Fruit fly (Drosophila melanogaster): ENCODE data around the gene vnc.

Gene vnc

dm6 chr3L:9968267-9968721 lies 3.8 kb upstream of the vnc start, which contains the start of the genes CG6685 and Dronc (continued):
- no peak for TF ChIP-seq NfI (GFP tag; optimal IDR thresholded peaks at IDR 0.05)
- TF ChIP-seq nmo (GFP tag; optimal IDR thresholded peaks at IDR 0.05), result peak; percentile 57
- TF ChIP-seq tx (GFP tag; optimal IDR thresholded peaks at IDR 0.05), result no peak
- no peak for TF ChIP-seq CG1602 (GFP tag; optimal IDR thresholded peaks at IDR 0.05)
- peak; percentile 87 for TF ChIP-seq Lhr (GFP tag; optimal IDR thresholded peaks at IDR 0.05)
- TF ChIP-seq CG34422 (GFP tag; IDR thresholded peaks at IDR 0.05), result peak; percentile 59; the same call in 1 of the 3 replicates
- no peak for TF ChIP-seq CG10209 (GFP tag; optimal IDR thresholded peaks at IDR 0.05)
- TF ChIP-seq tap (tag; optimal IDR thresholded peaks at IDR 0.05), result no peak
- TF ChIP-seq zf30C (GFP tag; optimal IDR thresholded peaks at IDR 0.05), result no peak
- no peak; the same call in 2 of the 3 replicates for TF ChIP-seq Opbp (GFP tag; IDR thresholded peaks at IDR 0.05; ENCODE audit: partially characterized antibody)
- TF ChIP-seq CG18476 (GFP tag; optimal IDR thresholded peaks at IDR 0.05), result no peak
- TF ChIP-seq E2f1 (GFP tag; IDR thresholded peaks at IDR 0.05), result no peak
- peak; percentile 43 for TF ChIP-seq CG17829 (tag; optimal IDR thresholded peaks at IDR 0.05)
- TF ChIP-seq CG10274 (GFP tag; optimal IDR thresholded peaks at IDR 0.05), result no peak
- TF ChIP-seq CG4617 (GFP tag; optimal IDR thresholded peaks at IDR 0.05; ENCODE audit: borderline replicate concordance), result peak; percentile 73
- no peak for TF ChIP-seq wor (GFP tag; IDR thresholded peaks at IDR 0.05)
- peak; percentile 9 for TF ChIP-seq Camta (GFP tag; optimal IDR thresholded peaks at IDR 0.05)
- no peak for TF ChIP-seq Dll (GFP tag; IDR thresholded peaks at IDR 0.05; ENCODE audit: partially characterized antibody)
- peak; percentile 65 for TF ChIP-seq gsb-n (tag; optimal IDR thresholded peaks at IDR 0.05)
- TF ChIP-seq eyg (GFP tag; optimal IDR thresholded peaks at IDR 0.05), result peak; percentile 11
- peak; percentile 30 for TF ChIP-seq CG13624 (GFP tag; optimal IDR thresholded peaks at IDR 0.05)
- TF ChIP-seq Jarid2 (GFP tag; optimal IDR thresholded peaks at IDR 0.05), result peak; percentile 52
- no peak for TF ChIP-seq Rx (GFP tag; IDR thresholded peaks at IDR 0.05)
- TF ChIP-seq CG34376 (GFP tag; optimal IDR thresholded peaks at IDR 0.05), result no peak
- TF ChIP-seq CG2678 (tag; optimal IDR thresholded peaks at IDR 0.05), result no peak
- peak; percentile 66 for TF ChIP-seq Sin3A (optimal IDR thresholded peaks at IDR 0.05)
- TF ChIP-seq CG11560 (tag; IDR thresholded peaks at IDR 0.05), result no peak
- TF ChIP-seq sob (GFP tag; IDR thresholded peaks at IDR 0.05), result no peak
- no peak for TF ChIP-seq Ptx1 (GFP tag; IDR thresholded peaks at IDR 0.05)
- TF ChIP-seq ac (GFP tag; optimal IDR thresholded peaks at IDR 0.05), result no peak
- TF ChIP-seq ap (GFP tag; IDR thresholded peaks at IDR 0.05), result no peak
- no peak for TF ChIP-seq Elba2 (GFP tag; optimal IDR thresholded peaks at IDR 0.05)
- no peak for TF ChIP-seq Lpt (GFP tag; optimal IDR thresholded peaks at IDR 0.05)
- peak; percentile 70 for TF ChIP-seq hkb (optimal IDR thresholded peaks at IDR 0.05)
- TF ChIP-seq hkb (GFP tag; IDR thresholded peaks at IDR 0.05), result no peak
- no peak for TF ChIP-seq vvl (GFP tag; IDR thresholded peaks at IDR 0.05)
- TF ChIP-seq gt (GFP tag; IDR thresholded peaks at IDR 0.05), result no peak
- no peak for TF ChIP-seq Hmx (GFP tag; optimal IDR thresholded peaks at IDR 0.05)
- TF ChIP-seq CG33213 (GFP tag; optimal IDR thresholded peaks at IDR 0.05), result peak; percentile 83
- TF ChIP-seq pfk (GFP tag; optimal IDR thresholded peaks at IDR 0.05), result peak; percentile 95
- peak; percentile 99 for TF ChIP-seq gfzf (GFP tag; optimal IDR thresholded peaks at IDR 0.05)
- no peak for TF ChIP-seq CG17361 (GFP tag; IDR thresholded peaks at IDR 0.05)
- TF ChIP-seq onecut (GFP tag; IDR thresholded peaks at IDR 0.05), result 0 out of 2 replicates have a peak, but pooled peaks have one; percentile 29
- no peak for TF ChIP-seq CG15073 (GFP tag; optimal IDR thresholded peaks at IDR 0.05)
- peak; percentile 23 for TF ChIP-seq CG7928 (GFP tag; optimal IDR thresholded peaks at IDR 0.05)
- TF ChIP-seq Ets65A (GFP tag), result peak; percentile 43
- TF ChIP-seq Mes4 (GFP tag; optimal IDR thresholded peaks at IDR 0.05), result no peak
- TF ChIP-seq amos (GFP tag; IDR thresholded peaks at IDR 0.05; ENCODE audit: partially characterized antibody), result no peak; the same call in 1 of the 2 replicates
- TF ChIP-seq danr (GFP tag; IDR thresholded peaks at IDR 0.05), result no peak
- TF ChIP-seq CHES-1-like (GFP tag; optimal IDR thresholded peaks at IDR 0.05), result peak; percentile 59
- TF ChIP-seq CG30020 (tag; optimal IDR thresholded peaks at IDR 0.05), result no peak
- TF ChIP-seq slbo (GFP tag; IDR thresholded peaks at IDR 0.05), result no peak
- peak; percentile 33 for TF ChIP-seq dm (GFP tag; optimal IDR thresholded peaks at IDR 0.05)

Measured in whole organism, embryonic.